Worm (Caenorhabditis elegans) whole organism, L3 larva: ENCODE results near the gene ssr-2.

Experiments
- fkh-10 ChIP-seq: sonication (generic microtip); optimal IDR thresholded peaks from 2 replicates; lab custom pipeline; 2017; ENCODE audit warnings: missing biosample characterization, missing genetic modification reagents, missing genetic modification characterization
- fos-1 ChIP-seq: fragments of 150-350 bp; optimal IDR thresholded peaks from 2 replicates; lab custom pipeline; 2014; ENCODE audit warnings: missing biosample characterization, missing genetic modification characterization
- jun-1 ChIP-seq: fragments of 150-350 bp; optimal IDR thresholded peaks from 2 replicates; lab custom pipeline; 2014; ENCODE audit warnings: missing biosample characterization, missing genetic modification reagents, missing genetic modification characterization
- nhr-11 ChIP-seq: fragments of 150-350 bp; optimal IDR thresholded peaks from 2 replicates; lab custom pipeline; 2014; ENCODE audit warnings: missing biosample characterization, missing genetic modification characterization
- nhr-12 ChIP-seq: fragments of 150-350 bp; optimal IDR thresholded peaks from 2 replicates; lab custom pipeline; 2014; ENCODE audit warnings: missing biosample characterization, missing genetic modification characterization
- nhr-237 ChIP-seq: fragments of 150-350 bp; optimal IDR thresholded peaks from 2 replicates; lab custom pipeline; 2014; ENCODE audit warnings: missing biosample characterization, missing genetic modification characterization
- snpc-4 ChIP-seq: fragments of 150-350 bp; optimal IDR thresholded peaks from 2 replicates; lab custom pipeline; 2014; ENCODE audit warnings: missing biosample characterization, missing genetic modification characterization
- unc-62 ChIP-seq: fragments of 150-350 bp; sonication (generic microtip); optimal IDR thresholded peaks from 4 replicates; lab custom pipeline; 2014; ENCODE audit warnings: missing biosample characterization, missing genetic modification reagents, missing genetic modification characterization
- ztf-4 ChIP-seq: fragments of 150-350 bp; optimal IDR thresholded peaks from 2 replicates; lab custom pipeline; 2014; ENCODE audit warnings: missing biosample characterization, missing genetic modification characterization

- TF ChIP-seq jun-1 (tag; lab: Kevin White, UChicago) (no peak), nhr-237 (no peak), fkh-10 (GFP tag; lab: Kevin White, UChicago) (no peak), unc-62 (no peak), ztf-4 (tag; lab: Kevin White, UChicago) (no peak), snpc-4 (tag; lab: Kevin White, UChicago) (no peak), fos-1 (tag; lab: Kevin White, UChicago) (no peak), nhr-12 (tag; lab: Kevin White, UChicago) (no peak), nhr-11 (tag; lab: Kevin White, UChicago) (no peak)
Observed at ce11 chrX:2836770-2837169, 9.2 kb upstream of the ssr-2 start.
